Fruit fly (Drosophila melanogaster) whole organism, embryonic: Measurements from ENCODE around the gene Eaat2.

Experiments used
- Ada2b ChIP-seq: fragments of 200-800 bp; sonication (Bioruptor generic); IDR thresholded peaks from 2 replicates; pipeline ENCODE4 v1.3.6; 2022; ENCODE audit warnings: missing biosample characterization, missing genetic modification characterization
- CG12391 ChIP-seq: fragments of 200-800 bp; sonication (Bioruptor generic); optimal IDR thresholded peaks from 3 replicates; lab custom pipeline; 2018; ENCODE audit warnings: missing biosample characterization, mild to moderate bottlenecking, missing genetic modification characterization, moderate library complexity
- CG17612 ChIP-seq: fragments of 200-800 bp; sonication (Bioruptor generic); IDR thresholded peaks from 2 replicates; pipeline ENCODE4 v1.3.6; 2022; ENCODE audit warnings: missing biosample characterization, missing genetic modification characterization
- CG32767 ChIP-seq: fragments of 200-800 bp; sonication (Bioruptor generic); IDR thresholded peaks from 2 replicates; pipeline ENCODE4 v1.3.6; 2022; ENCODE audit warnings: missing biosample characterization, missing genetic modification characterization
- CG8765 ChIP-seq: fragments of 200-800 bp; sonication (Bioruptor generic); IDR thresholded peaks from 2 replicates; pipeline ENCODE4 v1.3.6; 2022; ENCODE audit warnings: missing biosample characterization, missing genetic modification characterization
- CG8944 ChIP-seq: fragments of 200-800 bp; sonication (Bioruptor generic); optimal IDR thresholded peaks from 3 replicates; lab custom pipeline; 2016; ENCODE audit warnings: missing biosample characterization, missing genetic modification characterization
- Fer2 ChIP-seq: fragments of 200-800 bp; sonication (Bioruptor generic); optimal IDR thresholded peaks from 2 replicates; lab custom pipeline; 2018; ENCODE audit warnings: missing biosample characterization, mild to moderate bottlenecking, missing genetic modification characterization, moderate library complexity
- MTF-1 ChIP-seq: fragments of 200-800 bp; sonication (Bioruptor generic); optimal IDR thresholded peaks from 2 replicates; lab custom pipeline; 2018; ENCODE audit warnings: missing biosample characterization, mild to moderate bottlenecking, missing genetic modification characterization, borderline replicate concordance
- NfI ChIP-seq: fragments of 200-800 bp; sonication (Bioruptor generic); optimal IDR thresholded peaks from 3 replicates; lab custom pipeline; 2018; ENCODE audit warnings: missing biosample characterization, mild to moderate bottlenecking, missing genetic modification characterization, moderate library complexity
- Sin3A ChIP-seq: fragments of >200 bp; optimal IDR thresholded peaks from 2 replicates; lab custom pipeline; 2018
- abd-A ChIP-seq: fragments of 200-800 bp; sonication (Bioruptor generic); optimal IDR thresholded peaks from 3 replicates; lab custom pipeline; 2019; ENCODE audit warnings: missing biosample characterization, mild to moderate bottlenecking, missing genetic modification characterization, moderate library complexity
- ftz-f1 ChIP-seq: fragments of 200-800 bp; sonication (Bioruptor generic); optimal IDR thresholded peaks from 2 replicates; lab custom pipeline; 2016; ENCODE audit warnings: missing biosample characterization, missing genetic modification characterization
- scrt ChIP-seq: fragments of 200-800 bp; sonication (Bioruptor generic); optimal IDR thresholded peaks from 2 replicates; lab custom pipeline; 2018; ENCODE audit warnings: missing biosample characterization, mild to moderate bottlenecking, missing genetic modification characterization, moderate library complexity
- sqz ChIP-seq: fragments of 200-800 bp; sonication (Bioruptor generic); optimal IDR thresholded peaks from 3 replicates; lab custom pipeline; 2018; ENCODE audit warnings: missing biosample characterization, mild to moderate bottlenecking, missing genetic modification characterization

DNA sequence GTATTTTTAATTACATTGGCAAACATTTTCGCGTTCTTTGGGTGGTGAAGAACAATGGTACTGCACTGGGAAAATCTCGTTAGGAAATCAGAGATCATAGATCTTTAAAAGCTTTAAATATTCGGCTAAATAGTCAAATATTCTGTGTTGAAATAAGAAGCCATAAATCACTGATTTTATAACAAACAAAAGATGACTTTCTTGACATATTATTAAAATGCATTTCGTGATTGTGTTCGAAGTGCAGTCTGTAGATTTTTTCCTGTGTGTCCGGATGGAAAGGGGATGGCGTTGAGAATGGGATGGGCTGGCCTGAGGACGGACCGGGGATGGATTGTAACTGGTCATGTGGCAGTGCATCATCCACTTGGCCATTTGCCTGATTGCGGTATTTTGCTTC is 12.1 kb downstream of the Eaat2 start:
- TF ChIP-seq Ada2b (GFP tag; lab: Robert Waterston, UW) (no peak), abd-A (tag; lab: Kevin White, UChicago) (no peak), CG12391 (tag; lab: Kevin White, UChicago) (no peak), CG8765 (GFP tag; lab: Robert Waterston, UW) (no peak), NfI (GFP tag; lab: Kevin White, UChicago) (no peak), Sin3A (no peak), sqz (GFP tag; lab: Kevin White, UChicago) (no peak), CG8944 (GFP tag; lab: Kevin White, UChicago) (no peak), scrt (GFP tag; lab: Kevin White, UChicago) (no peak), MTF-1 (GFP tag; lab: Kevin White, UChicago) (no peak), Fer2 (no peak), CG32767 (GFP tag; lab: Robert Waterston, UW) (no peak), ftz-f1 (GFP tag; lab: Kevin White, UChicago) (no peak), CG17612 (GFP tag; lab: Robert Waterston, UW) (no peak)
